Fruit fly (Drosophila melanogaster) whole organism, embryonic: ENCODE results near the gene lark.

Experiments used
- Abd-B ChIP-seq: fragments of 200-800 bp; sonication (Bioruptor generic); optimal IDR thresholded peaks from 2 replicates; lab custom pipeline; 2018; ENCODE audit warnings: missing biosample characterization, mild to moderate bottlenecking, missing genetic modification characterization, moderate library complexity
- BEAF-32 ChIP-seq: fragments of 200-800 bp; sonication (Bioruptor generic); optimal IDR thresholded peaks from 3 replicates; lab custom pipeline; 2017; ENCODE audit warnings: missing biosample characterization, missing genetic modification characterization, mild to moderate bottlenecking, moderate library complexity, missing genetic modification reagents
- CG10979 ChIP-seq: fragments of 200-800 bp; sonication (Bioruptor generic); optimal IDR thresholded peaks from 2 replicates; lab custom pipeline; 2018; ENCODE audit warnings: missing biosample characterization, mild to moderate bottlenecking, missing genetic modification characterization, moderate library complexity
- CG11504 ChIP-seq: fragments of 200-800 bp; sonication (Bioruptor generic); optimal IDR thresholded peaks from 3 replicates; lab custom pipeline; 2019; ENCODE audit warnings: missing biosample characterization, mild to moderate bottlenecking, missing genetic modification characterization, moderate library complexity
- CG12155 ChIP-seq: fragments of 200-800 bp; sonication (Bioruptor generic); optimal IDR thresholded peaks from 3 replicates; lab custom pipeline; 2016; ENCODE audit warnings: missing biosample characterization, missing genetic modification characterization
- CG12391 ChIP-seq: fragments of 200-800 bp; sonication (Bioruptor generic); optimal IDR thresholded peaks from 3 replicates; lab custom pipeline; 2018; ENCODE audit warnings: missing biosample characterization, mild to moderate bottlenecking, missing genetic modification characterization, moderate library complexity
- CG14667 ChIP-seq: fragments of 200-800 bp; sonication (Bioruptor generic); IDR thresholded peaks from 2 replicates; pipeline ENCODE4 v1.3.6; 2022; ENCODE audit warnings: missing biosample characterization, missing genetic modification characterization
- CG15011 ChIP-seq: fragments of 200-800 bp; sonication (Bioruptor generic); optimal IDR thresholded peaks from 3 replicates; lab custom pipeline; 2018; ENCODE audit warnings: missing biosample characterization, mild to moderate bottlenecking, missing genetic modification characterization
- CG1603 ChIP-seq: fragments of 200-800 bp; sonication (Bioruptor generic); optimal IDR thresholded peaks from 2 replicates; lab custom pipeline; 2019; ENCODE audit warnings: missing biosample characterization, mild to moderate bottlenecking, missing genetic modification characterization, moderate library complexity
- CG2712 ChIP-seq: fragments of 200-800 bp; optimal IDR thresholded peaks from 3 replicates; lab custom pipeline; 2019; ENCODE audit warnings: missing biosample characterization, mild to moderate bottlenecking, missing genetic modification characterization, moderate library complexity
- CG34376 ChIP-seq: fragments of 200-800 bp; sonication (Bioruptor generic); optimal IDR thresholded peaks from 2 replicates; lab custom pipeline; 2018; ENCODE audit warnings: missing biosample characterization, mild to moderate bottlenecking, missing genetic modification characterization
- CG3995 ChIP-seq: fragments of 200-800 bp; sonication (Bioruptor generic); optimal IDR thresholded peaks from 3 replicates; lab custom pipeline; 2016; ENCODE audit warnings: missing biosample characterization, missing genetic modification characterization
- CG4424 ChIP-seq: fragments of 200-800 bp; sonication (Bioruptor generic); optimal IDR thresholded peaks from 3 replicates; lab custom pipeline; 2016; ENCODE audit warnings: missing biosample characterization, missing genetic modification characterization
- CG6272 ChIP-seq: fragments of 200-800 bp; sonication (Bioruptor generic); IDR thresholded peaks from 2 replicates; pipeline ENCODE4 v1.3.6; 2022; ENCODE audit warnings: missing biosample characterization, missing genetic modification characterization
- CG6683 ChIP-seq: fragments of 200-800 bp; sonication (Bioruptor generic); optimal IDR thresholded peaks from 2 replicates; lab custom pipeline; 2017; ENCODE audit warnings: missing biosample characterization, mild to moderate bottlenecking, missing genetic modification characterization, missing genetic modification reagents
- CG6791 ChIP-seq: fragments of 200-800 bp; sonication (Bioruptor generic); IDR thresholded peaks from 3 replicates; pipeline ENCODE4 v1.3.6; 2022; ENCODE audit warnings: missing biosample characterization, missing genetic modification characterization; ENCODE audit not compliant: partially characterized antibody
- CG7786 ChIP-seq: fragments of 200-800 bp; sonication (Bioruptor generic); optimal IDR thresholded peaks from 2 replicates; lab custom pipeline; 2016; ENCODE audit warnings: missing biosample characterization, missing genetic modification characterization
- CG8290 ChIP-seq, 3 experiments: fragments of 200-800 bp; sonication (Bioruptor generic); optimal IDR thresholded peaks; 2 replicates each; lab custom pipeline; 2016 to 2019; ENCODE audit warnings: missing biosample characterization in 3 of 3, missing genetic modification characterization in 3 of 3, mild to moderate bottlenecking in 2 of 3, moderate library complexity in 1 of 3
- CG8765 ChIP-seq: fragments of 200-800 bp; sonication (Bioruptor generic); IDR thresholded peaks from 2 replicates; pipeline ENCODE4 v1.3.6; 2022; ENCODE audit warnings: missing biosample characterization, missing genetic modification characterization
- CG9215 ChIP-seq: fragments of 200-800 bp; sonication (Bioruptor generic); IDR thresholded peaks from 2 replicates; pipeline ENCODE4 v1.3.6; 2022; ENCODE audit warnings: missing biosample characterization, missing genetic modification characterization
- CoRest ChIP-seq: fragments of 200-800 bp; sonication (Bioruptor generic); optimal IDR thresholded peaks from 3 replicates; lab custom pipeline; 2018; ENCODE audit warnings: missing biosample characterization, mild to moderate bottlenecking, missing genetic modification characterization, moderate library complexity
- D19A ChIP-seq: fragments of 200-800 bp; optimal IDR thresholded peaks from 3 replicates; lab custom pipeline; 2019; ENCODE audit warnings: missing biosample characterization, mild to moderate bottlenecking, missing genetic modification characterization, moderate library complexity
- Dref ChIP-seq: fragments of 200-800 bp; sonication (Bioruptor generic); IDR thresholded peaks from 2 replicates; pipeline ENCODE4 v1.3.6; 2022; ENCODE audit warnings: missing biosample characterization, missing genetic modification characterization
- Ets97D ChIP-seq: fragments of 200-800 bp; sonication (Bioruptor generic); optimal IDR thresholded peaks from 3 replicates; lab custom pipeline; 2016; ENCODE audit warnings: missing biosample characterization, missing genetic modification characterization
- Fer1 ChIP-seq: fragments of 200-800 bp; sonication (Bioruptor generic); optimal IDR thresholded peaks from 2 replicates; lab custom pipeline; 2017; ENCODE audit warnings: missing biosample characterization, mild to moderate bottlenecking, missing genetic modification characterization
- Gsc ChIP-seq: fragments of 200-800 bp; sonication (Bioruptor generic); IDR thresholded peaks from 2 replicates; pipeline ENCODE4 v1.3.6; 2022; ENCODE audit warnings: missing biosample characterization, missing genetic modification characterization
- HmgD ChIP-seq: fragments of 200-800 bp; sonication (Bioruptor generic); optimal IDR thresholded peaks from 3 replicates; lab custom pipeline; 2016; ENCODE audit warnings: missing biosample characterization, missing genetic modification characterization
- Max ChIP-seq: fragments of 200-800 bp; sonication (Bioruptor generic); optimal IDR thresholded peaks from 2 replicates; lab custom pipeline; 2016; ENCODE audit warnings: missing biosample characterization, mild to moderate bottlenecking, missing genetic modification characterization
- Med ChIP-seq: fragments of 200-800 bp; sonication (Bioruptor generic); peaks from one replicate; lab custom pipeline; 2016; ENCODE audit warnings: missing biosample characterization, missing genetic modification characterization, mild to moderate bottlenecking, inconsistent platforms, moderate library complexity
- Myb ChIP-seq: fragments of 200-800 bp; sonication (Bioruptor generic); optimal IDR thresholded peaks from 2 replicates; lab custom pipeline; 2016; ENCODE audit warnings: missing biosample characterization, missing genetic modification characterization
- Nf-YB ChIP-seq: fragments of 200-800 bp; sonication (Bioruptor generic); optimal IDR thresholded peaks from 3 replicates; lab custom pipeline; 2019; ENCODE audit warnings: missing biosample characterization, mild to moderate bottlenecking, missing genetic modification characterization, moderate library complexity
- Nf-YC ChIP-seq: fragments of 200-800 bp; optimal IDR thresholded peaks from 3 replicates; lab custom pipeline; 2019; ENCODE audit warnings: missing biosample characterization, mild to moderate bottlenecking, missing genetic modification characterization, moderate library complexity
- Opbp ChIP-seq: fragments of 200-800 bp; sonication (Bioruptor generic); IDR thresholded peaks from 3 replicates; pipeline ENCODE4 v1.3.6; 2022; ENCODE audit warnings: missing biosample characterization, missing genetic modification characterization; ENCODE audit not compliant: partially characterized antibody
- Ptx1 ChIP-seq: fragments of 200-800 bp; sonication (Bioruptor generic); IDR thresholded peaks from 2 replicates; pipeline ENCODE4 v1.3.6; 2022; ENCODE audit warnings: missing biosample characterization, missing genetic modification characterization
- Sry-δ ChIP-seq: fragments of 200-800 bp; sonication (Bioruptor generic); optimal IDR thresholded peaks from 2 replicates; lab custom pipeline; 2016; ENCODE audit warnings: missing biosample characterization, missing genetic modification characterization
- amos ChIP-seq: fragments of 200-800 bp; sonication (Bioruptor generic); IDR thresholded peaks from 2 replicates; pipeline ENCODE4 v1.3.6; 2022; ENCODE audit warnings: missing biosample characterization, missing genetic modification characterization; ENCODE audit not compliant: partially characterized antibody
- chinmo ChIP-seq: fragments of 200-800 bp; sonication (Bioruptor generic); IDR thresholded peaks from 4 replicates; pipeline ENCODE4 v1.3.6; 2022; ENCODE audit warnings: missing biosample characterization, missing genetic modification characterization; ENCODE audit not compliant: partially characterized antibody
- crp ChIP-seq, 2 experiments: fragments of 200-800 bp; sonication (Bioruptor generic); optimal IDR thresholded peaks; 2 replicates in 1 of 2; 3 replicates in 1 of 2; lab custom pipeline; 2017; ENCODE audit warnings: missing biosample characterization in 2 of 2, missing genetic modification characterization in 2 of 2, mild to moderate bottlenecking in 1 of 2, moderate library complexity in 1 of 2
- fd96Cb ChIP-seq: fragments of 200-800 bp; sonication (Bioruptor generic); optimal IDR thresholded peaks from 2 replicates; lab custom pipeline; 2018; ENCODE audit warnings: missing biosample characterization, mild to moderate bottlenecking, missing genetic modification characterization, moderate library complexity
- h ChIP-seq: fragments of >200 bp; optimal IDR thresholded peaks from 2 replicates; lab custom pipeline; 2017
- insv ChIP-seq, 2 experiments: fragments of 200-800 bp; sonication (Bioruptor generic); optimal IDR thresholded peaks; 3 replicates each; lab custom pipeline; 2016 to 2018; ENCODE audit warnings: missing biosample characterization in 2 of 2, missing genetic modification characterization in 2 of 2
- knrl ChIP-seq: fragments of 200-800 bp; sonication (Bioruptor generic); IDR thresholded peaks from 3 replicates; pipeline ENCODE4 v1.3.6; 2022; ENCODE audit warnings: missing biosample characterization, missing genetic modification characterization; ENCODE audit not compliant: partially characterized antibody
- mam ChIP-seq: fragments of 200-800 bp; sonication (Bioruptor generic); optimal IDR thresholded peaks from 3 replicates; lab custom pipeline; 2016; ENCODE audit warnings: missing biosample characterization, missing genetic modification characterization
- phol ChIP-seq: fragments of 200-800 bp; sonication (Bioruptor generic); optimal IDR thresholded peaks from 3 replicates; lab custom pipeline; 2018; ENCODE audit warnings: missing biosample characterization, mild to moderate bottlenecking, missing genetic modification characterization, moderate library complexity
- stwl ChIP-seq: fragments of 200-800 bp; sonication (Bioruptor generic); optimal IDR thresholded peaks from 3 replicates; lab custom pipeline; 2018; ENCODE audit warnings: missing biosample characterization, mild to moderate bottlenecking, missing genetic modification characterization, moderate library complexity
- tna ChIP-seq: fragments of 200-800 bp; sonication (Bioruptor generic); IDR thresholded peaks from 2 replicates; pipeline ENCODE4 v1.3.6; 2022; ENCODE audit warnings: missing biosample characterization, missing genetic modification characterization; ENCODE audit not compliant: partially characterized antibody
- zen2 ChIP-seq: fragments of 200-800 bp; sonication (Bioruptor generic); IDR thresholded peaks from 3 replicates; pipeline ENCODE4 v1.3.6; 2022; ENCODE audit warnings: missing biosample characterization, missing genetic modification characterization; ENCODE audit not compliant: partially characterized antibody

The lark gene

dm6 chr3L:7328567-7329253 lies 10.4 kb upstream of the lark start, which contains the start of the genes mrva, CG42307 and mus312 (continued):
- TF ChIP-seq CG9215 (GFP tag; lab: Robert Waterston, UW) (peak; percentile 74), CG15011 (GFP tag; lab: Kevin White, UChicago) (no peak), CG8765 (0 out of 2 replicates have a peak, but pooled peaks have one; percentile 54), Dref (GFP tag; lab: Robert Waterston, UW) (peak; percentile 66), CG3995 (GFP tag; lab: Kevin White, UChicago) (no peak), CG34376 (peak; percentile 48), insv (GFP tag; optimal IDR thresholded peaks at IDR 0.05; lab: Kevin White, UChicago) (peak in 1 of 2 experiments; percentile 75), D19A (peak; percentile 88), crp (GFP tag; optimal IDR thresholded peaks at IDR 0.05; lab: Kevin White, UChicago) (peak; percentile 82 to 96), fd96Cb (tag; lab: Kevin White, UChicago) (peak; percentile 85), CoRest (peak; percentile 96), CG6791 (GFP tag; lab: Robert Waterston, UW) (0 out of 3 replicates have a peak, but pooled peaks have one; percentile 55), h (lab: Kevin White, UChicago) (no peak), CG14667 (GFP tag; lab: Robert Waterston, UW) (peak; percentile 85), CG7786 (GFP tag; lab: Kevin White, UChicago) (no peak), CG6683 (GFP tag; lab: Kevin White, UChicago) (peak; percentile 78), CG6272 (0 out of 2 replicates have a peak, but pooled peaks have one; percentile 64)

dm6 chr3L:7334990-7335389 lies 4.1 kb upstream of the lark start, which contains the start of the genes wrm1 and wrm2:
TSS of gene wrm1 (minus strand) at chr3L:7335226.
TSS of gene wrm2 (minus strand) at chr3L:7335226.
- TF ChIP-seq Nf-YC (tag; lab: Kevin White, UChicago), result peak; percentile 10
- TF ChIP-seq insv (GFP tag; optimal IDR thresholded peaks at IDR 0.05; lab: Kevin White, UChicago), result peak in 1 of 2 experiments; percentile 60
- TF ChIP-seq tna (GFP tag; lab: Robert Waterston, UW), result peak; percentile 67
- peak; percentile 29 for TF ChIP-seq CG12391
- TF ChIP-seq Gsc (GFP tag; lab: Robert Waterston, UW), result no peak
- no peak for TF ChIP-seq zen2 (GFP tag; lab: Robert Waterston, UW)
- TF ChIP-seq CG1603 (tag; lab: Kevin White, UChicago), result peak; percentile 47
- peak; percentile 56; the same call in 1 of the 3 replicates for TF ChIP-seq knrl
- peak; percentile 11 for TF ChIP-seq Fer1
- TF ChIP-seq chinmo (GFP tag; lab: Robert Waterston, UW), result 0 out of 4 replicates have a peak, but pooled peaks have one; percentile 13
- peak; percentile 28 for TF ChIP-seq Myb (GFP tag; lab: Kevin White, UChicago)
- TF ChIP-seq BEAF-32 (GFP tag; lab: Kevin White, UChicago), result peak; percentile 74
- TF ChIP-seq phol, result peak; percentile 6
- peak; percentile 90 for TF ChIP-seq Sry-δ (GFP tag; lab: Kevin White, UChicago)
- TF ChIP-seq CG4424, result peak; percentile 14
- peak; percentile 3 for TF ChIP-seq mam
- peak; percentile 56 for TF ChIP-seq Ets97D (GFP tag; lab: Kevin White, UChicago)
- TF ChIP-seq Max (GFP tag; lab: Kevin White, UChicago), result peak; percentile 31
- TF ChIP-seq CG12155 (GFP tag; lab: Kevin White, UChicago), result peak; percentile 44
- TF ChIP-seq amos (GFP tag; lab: Robert Waterston, UW), result peak; percentile 66
- TF ChIP-seq CG11504, result peak; percentile 98
- TF ChIP-seq Opbp (GFP tag; lab: Robert Waterston, UW), result peak; percentile 63; the same call in 2 of the 3 replicates
- TF ChIP-seq HmgD, result no peak
- TF ChIP-seq CG2712 (tag; lab: Kevin White, UChicago), result peak; percentile 42
- peak; percentile 7 for TF ChIP-seq Nf-YB
- peak; percentile 38 for TF ChIP-seq CG8290 (GFP tag; optimal IDR thresholded peaks at IDR 0.05; lab: Kevin White, UChicago)
- peak in 1 of 2 experiments; percentile 95 for TF ChIP-seq CG8290 (tag; optimal IDR thresholded peaks at IDR 0.05; lab: Kevin White, UChicago)
- peak; percentile 84 for TF ChIP-seq Med
- no peak for TF ChIP-seq Ptx1 (GFP tag; lab: Robert Waterston, UW)
- peak; percentile 7 for TF ChIP-seq CG10979 (tag; lab: Kevin White, UChicago)
- peak; percentile 76 for TF ChIP-seq stwl (tag; lab: Kevin White, UChicago)
- no peak for TF ChIP-seq Abd-B (GFP tag; lab: Kevin White, UChicago)
